Worm (Caenorhabditis elegans): ENCODE measurements around the gene sul-3.

DNA sequence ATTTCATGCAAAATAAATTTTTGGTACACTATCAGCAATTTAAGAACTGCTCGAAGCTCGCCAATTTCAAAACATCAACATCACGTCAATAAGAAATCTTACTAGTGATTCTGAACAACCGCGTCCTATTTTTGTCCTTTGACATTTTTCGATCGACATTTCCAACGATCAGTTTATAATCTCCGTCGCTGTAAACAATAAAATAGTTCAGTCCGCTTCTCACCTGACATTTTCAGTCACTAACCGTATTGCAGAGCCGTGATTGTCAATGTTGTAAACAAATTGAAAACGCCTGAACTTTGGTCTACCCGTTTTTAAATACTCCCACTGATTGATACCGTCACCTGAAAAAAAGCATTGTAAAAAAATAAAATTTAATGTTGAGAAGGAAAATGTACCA, 6.0 kb downstream of the sul-3 start:
- TF ChIP-seq mdl-1 (tag; optimal IDR thresholded peaks at IDR 0.05): no peak
- TF ChIP-seq zag-1 (tag; optimal IDR thresholded peaks at IDR 0.05): no peak
- TF ChIP-seq dpl-1 (GFP tag; optimal IDR thresholded peaks at IDR 0.05): no peak
- TF ChIP-seq ama-1 (optimal IDR thresholded peaks at IDR 0.05): no peak
- no peak for TF ChIP-seq aly-2 (tag; optimal IDR thresholded peaks at IDR 0.05)
- TF ChIP-seq aha-1 (tag): no peak
- no peak for TF ChIP-seq ces-1 (GFP tag; optimal IDR thresholded peaks at IDR 0.05)
- TF ChIP-seq ZK337.2 (GFP tag; IDR thresholded peaks at IDR 0.05): no peak
- TF ChIP-seq F49E8.2 (tag; optimal IDR thresholded peaks at IDR 0.05; ENCODE audit: borderline replicate concordance): no peak

All from whole organism, L4 larva.